Fruit fly (Drosophila melanogaster) whole organism, larva: ENCODE data around the gene CG14326.

Experiments used
- noc ChIP-seq: fragments of 200-800 bp; sonication (Bioruptor generic); optimal IDR thresholded peaks from 3 replicates; lab custom pipeline; 2019; ENCODE audit warnings: missing biosample characterization, mild to moderate bottlenecking, missing genetic modification characterization, moderate library complexity

CG14326 gene

DNA sequence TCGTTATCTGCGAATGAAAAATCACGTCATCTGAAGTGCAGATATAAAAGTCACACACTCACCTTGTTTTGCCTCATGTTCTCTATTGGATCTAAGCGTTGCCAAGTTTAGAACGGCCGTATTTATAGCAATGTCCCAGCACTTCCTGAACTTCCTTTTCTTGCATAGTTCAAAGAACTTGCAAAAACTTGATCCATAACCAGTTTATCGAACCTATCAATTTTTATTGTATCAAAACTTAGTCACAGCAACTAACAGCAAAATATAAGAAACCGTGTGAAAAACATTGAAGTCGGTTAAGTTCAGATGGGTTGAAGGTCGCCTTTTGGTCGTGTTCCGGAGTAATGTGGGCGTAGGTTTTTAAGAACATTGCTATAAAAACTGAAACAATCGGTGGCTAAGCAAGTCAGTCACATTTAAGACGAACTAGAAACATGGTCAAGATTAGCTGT, at the start of gene CG14326, which contains the start of gene CG14324:
CG14326 (plus strand) TSS at position 402 of the 452 bp plus-strand sequence.
CG14324 (minus strand) TSS at position 101 of the 452 bp plus-strand sequence.
- TF ChIP-seq noc (tag; lab: Kevin White, UChicago) = no peak

DNA sequence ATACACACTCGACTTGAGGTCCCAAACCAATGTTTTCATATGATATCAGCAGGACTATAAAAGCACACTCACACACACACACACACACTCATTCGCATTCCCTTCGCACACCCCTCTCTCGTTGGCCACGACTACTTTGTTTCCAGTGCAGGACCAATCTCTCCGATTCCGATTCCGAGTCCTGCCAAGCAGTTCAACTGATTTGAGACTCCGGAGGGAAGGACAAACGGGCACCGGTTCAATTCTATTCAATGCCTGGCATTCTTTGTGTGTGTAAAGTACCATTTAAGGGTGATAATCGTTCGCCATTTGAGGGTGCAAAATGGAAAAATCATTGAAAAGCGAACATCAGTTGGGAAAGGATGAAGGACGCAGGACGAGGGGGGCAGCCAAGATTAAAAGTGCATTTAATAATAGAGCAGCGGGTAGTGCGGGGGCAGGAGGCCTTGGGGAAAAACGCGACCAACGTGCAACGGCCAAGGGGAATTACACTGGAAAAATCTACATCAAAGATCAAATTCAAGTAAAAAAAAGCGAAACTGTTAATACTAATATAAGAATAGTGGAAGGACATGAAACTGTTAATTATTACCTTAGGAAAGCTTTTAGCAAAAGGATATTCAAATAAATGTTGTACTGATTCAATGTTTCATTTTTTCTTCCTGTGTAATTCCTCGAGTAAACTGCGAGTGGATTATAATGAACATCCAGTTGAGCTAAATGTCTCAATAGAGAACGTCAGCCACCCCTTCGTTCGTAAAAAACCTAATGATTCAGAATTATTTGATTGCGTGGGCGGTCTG, 35.0 kb upstream of the CG14326 start:
- TF ChIP-seq noc (tag; lab: Kevin White, UChicago) = no peak

dm6 chr3R:17588805-17589204, 30.1 kb upstream of the CG14326 start:
- no peak for TF ChIP-seq noc (tag; lab: Kevin White, UChicago)

dm6 chr3R:17591831-17592230, 27.1 kb upstream of the CG14326 start:
- TF ChIP-seq noc (tag; lab: Kevin White, UChicago) = no peak

DNA sequence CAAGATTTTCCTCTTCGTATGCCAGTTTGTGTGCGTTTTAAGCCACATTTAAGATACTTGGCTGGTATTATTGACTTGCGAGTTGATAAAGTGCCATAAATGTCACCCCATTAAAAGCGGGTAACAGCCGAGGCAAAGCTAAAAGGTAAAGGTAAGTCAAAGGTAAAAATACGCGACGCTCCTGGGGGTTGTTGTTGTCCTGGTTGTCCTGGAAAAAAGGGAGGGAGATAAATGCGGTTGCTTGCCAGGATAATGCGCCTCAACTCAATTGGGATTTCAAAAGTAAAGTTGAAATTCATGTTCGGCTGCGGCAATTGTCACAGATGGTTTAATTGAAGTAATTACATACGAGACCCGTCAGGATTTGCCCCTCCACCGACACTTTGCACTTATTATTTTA, 25.4 kb upstream of the CG14326 start:
- TF ChIP-seq noc (tag; lab: Kevin White, UChicago) = no peak

dm6 chr3R:17594086-17594485, 24.8 kb upstream of the CG14326 start, which contains the start of gene Sgs5bis:
Gene Sgs5bis, plus strand, starts transcription at chr3R:17594386.
- TF ChIP-seq noc (tag; lab: Kevin White, UChicago) = no peak

DNA sequence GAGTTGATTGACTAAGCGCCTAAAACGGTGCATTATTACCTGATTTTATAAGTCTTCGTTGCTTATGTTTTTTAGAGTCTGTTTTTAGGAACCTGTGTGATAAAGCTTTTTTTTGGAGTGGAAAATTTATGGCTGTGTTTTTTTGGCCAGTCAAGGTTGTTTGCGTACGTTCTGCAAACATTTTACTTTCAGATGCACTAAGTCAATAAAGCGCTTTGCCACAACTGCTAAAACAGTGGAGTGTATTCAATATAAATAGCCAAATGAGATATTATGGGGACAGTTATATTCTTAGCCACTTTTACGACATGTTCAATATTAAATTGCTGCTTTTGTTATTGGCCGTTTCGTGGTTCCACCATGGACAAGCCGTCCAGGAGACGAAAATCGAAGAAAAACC, 23.8 kb upstream of the CG14326 start, which contains the start of gene Sgs5:
Sgs5 (plus strand) TSS at position 279 of the 400 bp plus-strand sequence.
- no peak for TF ChIP-seq noc (tag; lab: Kevin White, UChicago)

- no peak for TF ChIP-seq noc (tag; lab: Kevin White, UChicago)
These were observed 22.7 kb upstream of the CG14326 start, which contains the start of gene CG7606 for dm6 chr3R:17596236-17596635. Gene CG7606, plus strand, starts transcription at chr3R:17596536.

- TF ChIP-seq noc (tag; lab: Kevin White, UChicago) = no peak
These were observed 19.2 kb upstream of the CG14326 start for dm6 chr3R:17599695-17600094.

dm6 chr3R:17601866-17602265, 17.0 kb upstream of the CG14326 start:
- no peak for TF ChIP-seq noc (tag; lab: Kevin White, UChicago)

DNA sequence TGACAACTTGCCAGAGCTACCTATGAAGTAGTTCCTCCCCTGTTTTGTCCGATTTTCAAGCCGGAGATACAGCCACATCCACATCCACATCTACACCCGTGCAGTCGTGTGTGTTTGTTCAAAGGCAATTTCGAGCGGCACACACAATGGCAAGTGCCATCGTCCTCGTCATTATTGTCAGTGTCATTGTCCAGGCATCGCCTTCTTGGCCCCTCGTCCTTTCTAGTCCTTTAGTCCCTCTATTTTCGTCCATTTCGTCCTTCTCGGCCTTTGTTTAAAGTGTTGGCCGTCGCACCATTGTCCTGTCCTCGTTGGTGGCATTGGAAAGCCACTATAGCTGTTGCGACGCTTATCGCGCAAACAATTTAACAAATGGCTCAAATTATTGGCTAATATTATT, 15.9 kb upstream of the CG14326 start:
- TF ChIP-seq noc (tag; lab: Kevin White, UChicago) = no peak

DNA sequence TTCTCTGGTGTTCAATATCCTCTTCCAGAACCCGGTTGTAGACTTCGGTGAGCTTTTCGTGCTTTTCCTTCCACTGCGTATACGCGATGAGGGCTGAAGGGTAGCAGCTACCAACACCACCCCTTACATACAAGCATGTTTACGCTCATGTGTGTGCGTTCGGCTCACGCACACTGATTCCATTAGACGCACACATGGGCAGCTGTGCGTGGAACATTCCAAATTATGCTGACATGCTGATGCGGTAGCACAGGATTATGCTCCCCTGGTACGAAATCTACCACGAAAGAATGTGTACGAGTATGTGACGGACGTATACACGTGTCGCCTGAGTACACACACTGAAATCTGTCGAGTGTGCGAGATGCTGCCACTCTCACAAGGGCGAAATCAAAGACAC, 15.2 kb upstream of the CG14326 start:
- TF ChIP-seq noc (tag; lab: Kevin White, UChicago) = no peak

DNA sequence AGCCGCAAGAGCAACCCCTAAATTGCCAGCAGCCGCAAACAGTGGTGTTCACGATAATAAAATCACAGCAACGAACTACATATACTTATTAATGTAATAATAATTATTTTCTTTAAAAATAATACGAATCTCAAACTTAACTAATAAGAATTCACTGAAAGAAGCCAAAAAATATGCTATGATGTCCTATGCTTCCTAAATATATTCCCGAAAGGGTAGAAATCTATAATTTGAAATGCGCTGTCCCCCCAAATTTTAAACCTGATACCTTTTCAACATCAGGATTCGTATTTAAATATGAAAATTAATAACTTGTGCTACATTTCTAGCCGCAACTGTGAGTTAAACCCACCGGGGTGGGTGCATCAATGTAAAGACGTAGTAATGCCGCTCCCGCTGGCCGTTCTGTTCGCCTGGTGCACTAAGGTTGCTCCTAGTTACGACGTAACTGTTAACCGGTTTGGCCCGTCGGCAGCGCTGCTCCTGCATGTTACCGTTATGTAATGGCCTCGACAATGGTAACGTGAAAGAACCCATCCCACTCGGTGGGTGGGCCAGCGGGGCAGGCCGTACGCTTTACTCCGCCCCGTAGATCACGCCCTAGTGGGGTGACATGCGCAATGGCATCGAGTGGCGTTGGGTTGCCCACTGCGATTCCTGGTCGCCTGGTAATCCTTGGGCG, 14.6 kb upstream of the CG14326 start:
- peak; percentile 34 for TF ChIP-seq noc (tag; lab: Kevin White, UChicago)

dm6 chr3R:17604880-17605667, 13.8 kb upstream of the CG14326 start:
- TF ChIP-seq noc (tag; lab: Kevin White, UChicago) = no peak

DNA sequence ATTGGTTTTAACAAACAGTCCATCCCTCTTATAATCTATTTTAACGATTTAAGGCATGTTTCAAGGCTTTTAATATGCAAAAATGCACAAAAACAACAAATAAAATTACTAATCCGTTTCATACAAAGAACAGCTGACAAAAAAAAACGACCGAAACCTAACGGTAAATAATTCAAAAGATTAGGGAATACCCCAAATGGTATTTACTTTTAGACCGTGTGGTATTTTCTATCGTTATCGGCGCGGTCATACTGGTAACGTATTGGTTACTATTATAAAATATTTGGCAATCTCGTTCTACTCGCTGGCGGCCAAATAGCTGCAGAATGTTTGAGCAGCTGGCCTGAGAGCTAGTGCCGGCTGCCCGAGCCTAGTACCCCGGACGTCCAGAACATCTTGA, 13.0 kb upstream of the CG14326 start, which contains the start of gene sll:
sll (plus strand) TSS at position 235 of the 400 bp plus-strand sequence.
- TF ChIP-seq noc (tag; lab: Kevin White, UChicago) = no peak
